Fruit fly (Drosophila melanogaster) whole organism, embryonic: Measurements from ENCODE around the gene CG7276.
A peak's percentile ranks its signal among the peaks of the same experiment; 100 is the strongest.

Experiments used
- Bgb ChIP-seq: fragments of 200-800 bp; sonication (Bioruptor generic); IDR thresholded peaks from 2 replicates; pipeline ENCODE4 v1.3.6; 2022; ENCODE audit warnings: missing biosample characterization, missing genetic modification characterization; ENCODE audit not compliant: partially characterized antibody
- Blimp-1 ChIP-seq: fragments of 200-800 bp; sonication (Bioruptor generic); optimal IDR thresholded peaks from 3 replicates; lab custom pipeline; 2018; ENCODE audit warnings: missing biosample characterization, missing genetic modification characterization, mild to moderate bottlenecking, moderate library complexity, missing genetic modification reagents
- BtbVII ChIP-seq: fragments of 200-800 bp; sonication (Bioruptor generic); optimal IDR thresholded peaks from 3 replicates; lab custom pipeline; 2017; ENCODE audit warnings: missing biosample characterization, mild to moderate bottlenecking, missing genetic modification characterization
- CG10431 ChIP-seq: fragments of 200-800 bp; sonication (Bioruptor generic); optimal IDR thresholded peaks from 3 replicates; lab custom pipeline; 2018; ENCODE audit warnings: missing biosample characterization, mild to moderate bottlenecking, missing genetic modification characterization
- CG10654 ChIP-seq: fragments of 200-800 bp; sonication (Bioruptor generic); optimal IDR thresholded peaks from 2 replicates; lab custom pipeline; 2016; ENCODE audit warnings: missing biosample characterization, missing genetic modification characterization
- CG11247 ChIP-seq: fragments of 200-800 bp; sonication (Bioruptor generic); IDR thresholded peaks from 2 replicates; pipeline ENCODE4 v1.3.6; 2022; ENCODE audit warnings: missing biosample characterization, missing genetic modification characterization
- CG12071 ChIP-seq: fragments of 200-800 bp; sonication (Bioruptor generic); optimal IDR thresholded peaks from 3 replicates; lab custom pipeline; 2018; ENCODE audit warnings: missing biosample characterization, mild to moderate bottlenecking, missing genetic modification characterization
- CG12104 ChIP-seq: fragments of 200-800 bp; sonication (Bioruptor generic); optimal IDR thresholded peaks from 3 replicates; lab custom pipeline; 2016; ENCODE audit warnings: missing biosample characterization, missing genetic modification characterization
- CG12155 ChIP-seq: fragments of 200-800 bp; sonication (Bioruptor generic); optimal IDR thresholded peaks from 3 replicates; lab custom pipeline; 2016; ENCODE audit warnings: missing biosample characterization, missing genetic modification characterization
- CG13287 ChIP-seq: fragments of 200-800 bp; sonication (Bioruptor generic); IDR thresholded peaks from 2 replicates; pipeline ENCODE4 v1.3.6; 2022; ENCODE audit warnings: missing biosample characterization, missing genetic modification characterization; ENCODE audit not compliant: partially characterized antibody
- CG13775 ChIP-seq: fragments of 200-800 bp; sonication (Bioruptor generic); optimal IDR thresholded peaks from 3 replicates; lab custom pipeline; 2017; ENCODE audit warnings: missing biosample characterization, mild to moderate bottlenecking, missing genetic modification characterization
- CG14667 ChIP-seq: fragments of 200-800 bp; sonication (Bioruptor generic); IDR thresholded peaks from 2 replicates; pipeline ENCODE4 v1.3.6; 2022; ENCODE audit warnings: missing biosample characterization, missing genetic modification characterization
- CG31224 ChIP-seq: fragments of 200-800 bp; sonication (Bioruptor generic); IDR thresholded peaks from 2 replicates; pipeline ENCODE4 v1.3.6; 2022; ENCODE audit warnings: missing biosample characterization, missing genetic modification characterization
- CG3163 ChIP-seq: fragments of 200-800 bp; sonication (Bioruptor generic); optimal IDR thresholded peaks from 3 replicates; lab custom pipeline; 2016; ENCODE audit warnings: missing biosample characterization, missing genetic modification characterization
- CG34224 ChIP-seq: fragments of 200-800 bp; sonication (Bioruptor generic); IDR thresholded peaks from 3 replicates; pipeline ENCODE4 v1.3.6; 2022; ENCODE audit warnings: missing biosample characterization, missing genetic modification characterization; ENCODE audit not compliant: partially characterized antibody
- CG4854 ChIP-seq: fragments of 200-800 bp; sonication (Bioruptor generic); optimal IDR thresholded peaks from 2 replicates; lab custom pipeline; 2016; ENCODE audit warnings: missing biosample characterization, missing genetic modification characterization, inconsistent platforms
- CG7786 ChIP-seq: fragments of 200-800 bp; sonication (Bioruptor generic); optimal IDR thresholded peaks from 2 replicates; lab custom pipeline; 2016; ENCODE audit warnings: missing biosample characterization, missing genetic modification characterization
- CG7839 ChIP-seq: fragments of 200-800 bp; sonication (Bioruptor generic); optimal IDR thresholded peaks from 3 replicates; lab custom pipeline; 2018; ENCODE audit warnings: missing biosample characterization, mild to moderate bottlenecking, missing genetic modification characterization, moderate library complexity
- CG8290 ChIP-seq, 3 experiments: fragments of 200-800 bp; sonication (Bioruptor generic); optimal IDR thresholded peaks; 2 replicates each; lab custom pipeline; 2016 to 2019; ENCODE audit warnings: missing biosample characterization in 3 of 3, missing genetic modification characterization in 3 of 3, mild to moderate bottlenecking in 2 of 3, moderate library complexity in 1 of 3
- CG8765 ChIP-seq: fragments of 200-800 bp; sonication (Bioruptor generic); IDR thresholded peaks from 2 replicates; pipeline ENCODE4 v1.3.6; 2022; ENCODE audit warnings: missing biosample characterization, missing genetic modification characterization
- Dll ChIP-seq: fragments of 200-800 bp; sonication (Bioruptor generic); IDR thresholded peaks from 4 replicates; pipeline ENCODE4 v1.3.6; 2022; ENCODE audit warnings: missing biosample characterization, missing genetic modification characterization; ENCODE audit not compliant: partially characterized antibody
- Ets65A ChIP-seq: fragments of 200-800 bp; sonication (Bioruptor generic); peaks from one replicate; lab custom pipeline; 2016; ENCODE audit warnings: missing biosample characterization, missing genetic modification characterization
- HLHmδ ChIP-seq: fragments of 200-800 bp; sonication (Bioruptor generic); optimal IDR thresholded peaks from 2 replicates; lab custom pipeline; 2018; ENCODE audit warnings: missing biosample characterization, mild to moderate bottlenecking, missing genetic modification characterization, moderate library complexity
- Hr39 ChIP-seq: fragments of >200 bp; optimal IDR thresholded peaks from 2 replicates; lab custom pipeline; 2017
- Hr78 ChIP-seq, 2 experiments: fragments of 200-800 bp in 1 of 2; fragments of >200 bp in 1 of 2; sonication (Bioruptor generic) in 1 of 2; optimal IDR thresholded peaks; 2 replicates each; lab custom pipeline; 2017 to 2019; ENCODE audit warnings: missing biosample characterization in 2 of 2, missing genetic modification characterization in 2 of 2, mild to moderate bottlenecking in 1 of 2, moderate library complexity in 1 of 2
- Hsf ChIP-seq: fragments of 200-800 bp; sonication (Bioruptor generic); optimal IDR thresholded peaks from 3 replicates; lab custom pipeline; 2016; ENCODE audit warnings: missing biosample characterization, missing genetic modification characterization
- MTF-1 ChIP-seq: fragments of 200-800 bp; sonication (Bioruptor generic); optimal IDR thresholded peaks from 2 replicates; lab custom pipeline; 2018; ENCODE audit warnings: missing biosample characterization, mild to moderate bottlenecking, missing genetic modification characterization, borderline replicate concordance
- Max ChIP-seq: fragments of 200-800 bp; sonication (Bioruptor generic); optimal IDR thresholded peaks from 2 replicates; lab custom pipeline; 2016; ENCODE audit warnings: missing biosample characterization, mild to moderate bottlenecking, missing genetic modification characterization
- Mes4 ChIP-seq: fragments of 200-800 bp; sonication (Bioruptor generic); optimal IDR thresholded peaks from 2 replicates; lab custom pipeline; 2016; ENCODE audit warnings: missing biosample characterization, missing genetic modification characterization
- NK7.1 ChIP-seq: fragments of 200-800 bp; sonication (Bioruptor generic); optimal IDR thresholded peaks from 3 replicates; lab custom pipeline; 2016; ENCODE audit warnings: missing biosample characterization, missing genetic modification characterization
- Rfx ChIP-seq: fragments of 200-800 bp; sonication (Bioruptor generic); IDR thresholded peaks from 2 replicates; pipeline ENCODE4 v1.3.6; 2022; ENCODE audit warnings: missing biosample characterization, missing genetic modification characterization
- Sry-δ ChIP-seq: fragments of 200-800 bp; sonication (Bioruptor generic); optimal IDR thresholded peaks from 2 replicates; lab custom pipeline; 2016; ENCODE audit warnings: missing biosample characterization, missing genetic modification characterization
- Trl ChIP-seq, 3 experiments: fragments of >200 bp in 2 of 3; fragments of 200-800 bp in 1 of 3; sonication (Bioruptor generic) in 1 of 3; optimal IDR thresholded peaks; 2 replicates in 1 of 3; 3 replicates in 2 of 3; lab custom pipeline; 2016 to 2017; ENCODE audit warnings: missing biosample characterization in 1 of 3, missing genetic modification characterization in 1 of 3
- aop ChIP-seq: fragments of 200-800 bp; sonication (Bioruptor generic); IDR thresholded peaks from 2 replicates; pipeline ENCODE4 v1.3.6; 2022; ENCODE audit warnings: missing biosample characterization, missing genetic modification characterization
- ase ChIP-seq: fragments of 200-800 bp; sonication (Bioruptor generic); IDR thresholded peaks from 3 replicates; pipeline ENCODE4 v1.3.6; 2022; ENCODE audit warnings: missing biosample characterization, missing genetic modification characterization
- az2 ChIP-seq: fragments of 200-800 bp; sonication (Bioruptor generic); optimal IDR thresholded peaks from 3 replicates; lab custom pipeline; 2016; ENCODE audit warnings: missing biosample characterization, missing genetic modification characterization
- en ChIP-seq: fragments of 200-800 bp; sonication (Bioruptor generic); optimal IDR thresholded peaks from 2 replicates; lab custom pipeline; 2016; ENCODE audit warnings: missing biosample characterization, missing genetic modification characterization
- fu2 ChIP-seq: fragments of 200-800 bp; sonication (Bioruptor generic); optimal IDR thresholded peaks from 2 replicates; lab custom pipeline; 2016; ENCODE audit warnings: missing biosample characterization, missing genetic modification characterization
- gsb-n ChIP-seq: fragments of 200-800 bp; sonication (Bioruptor generic); optimal IDR thresholded peaks from 3 replicates; lab custom pipeline; 2018; ENCODE audit warnings: missing biosample characterization, mild to moderate bottlenecking, missing genetic modification characterization
- gt ChIP-seq: fragments of 200-800 bp; sonication (Bioruptor generic); IDR thresholded peaks from 2 replicates; pipeline ENCODE4 v1.3.6; 2022; ENCODE audit warnings: missing biosample characterization, missing genetic modification characterization
- hkb ChIP-seq, 2 experiments: fragments of 200-800 bp in 1 of 2; fragments of >200 bp in 1 of 2; sonication (Bioruptor generic) in 1 of 2; IDR thresholded peaks in 1 of 2; optimal IDR thresholded peaks in 1 of 2; 2 replicates each; pipeline versions ENCODE4 v1.3.6 to Lab custom; 2017 to 2022; ENCODE audit warnings: missing biosample characterization in 1 of 2, missing genetic modification characterization in 1 of 2
- hth ChIP-seq: fragments of >200 bp; optimal IDR thresholded peaks from 2 replicates; lab custom pipeline; 2017; ENCODE audit warnings: inconsistent platforms
- luna ChIP-seq: fragments of 200-800 bp; sonication (Bioruptor generic); optimal IDR thresholded peaks from 2 replicates; lab custom pipeline; 2016; ENCODE audit warnings: missing biosample characterization, missing genetic modification characterization
- pzg ChIP-seq: fragments of 200-800 bp; sonication (Bioruptor generic); optimal IDR thresholded peaks from 3 replicates; lab custom pipeline; 2018; ENCODE audit warnings: missing biosample characterization, mild to moderate bottlenecking, missing genetic modification characterization, moderate library complexity
- repo ChIP-seq: fragments of 200-800 bp; sonication (Bioruptor generic); optimal IDR thresholded peaks from 2 replicates; lab custom pipeline; 2016; ENCODE audit warnings: missing biosample characterization, missing genetic modification characterization
- salm ChIP-seq: fragments of 200-800 bp; sonication (Bioruptor generic); optimal IDR thresholded peaks from 2 replicates; lab custom pipeline; 2018; ENCODE audit warnings: missing biosample characterization, mild to moderate bottlenecking, missing genetic modification characterization
- sens ChIP-seq: fragments of 200-800 bp; sonication (Bioruptor generic); peaks from one replicate; lab custom pipeline; 2016; ENCODE audit warnings: missing biosample characterization, missing genetic modification characterization
- sr ChIP-seq: fragments of 200-800 bp; sonication (Bioruptor generic); IDR thresholded peaks from 3 replicates; pipeline ENCODE4 v1.3.6; 2022; ENCODE audit warnings: missing biosample characterization, missing genetic modification characterization
- tna ChIP-seq: fragments of 200-800 bp; sonication (Bioruptor generic); IDR thresholded peaks from 2 replicates; pipeline ENCODE4 v1.3.6; 2022; ENCODE audit warnings: missing biosample characterization, missing genetic modification characterization; ENCODE audit not compliant: partially characterized antibody
- trem ChIP-seq: fragments of 200-800 bp; optimal IDR thresholded peaks from 3 replicates; lab custom pipeline; 2019; ENCODE audit warnings: missing biosample characterization, mild to moderate bottlenecking, missing genetic modification characterization, moderate library complexity
- usp ChIP-seq: fragments of >200 bp; optimal IDR thresholded peaks from 2 replicates; lab custom pipeline; 2017; ENCODE audit warnings: missing biosample characterization, missing genetic modification characterization

Gene CG7276

DNA sequence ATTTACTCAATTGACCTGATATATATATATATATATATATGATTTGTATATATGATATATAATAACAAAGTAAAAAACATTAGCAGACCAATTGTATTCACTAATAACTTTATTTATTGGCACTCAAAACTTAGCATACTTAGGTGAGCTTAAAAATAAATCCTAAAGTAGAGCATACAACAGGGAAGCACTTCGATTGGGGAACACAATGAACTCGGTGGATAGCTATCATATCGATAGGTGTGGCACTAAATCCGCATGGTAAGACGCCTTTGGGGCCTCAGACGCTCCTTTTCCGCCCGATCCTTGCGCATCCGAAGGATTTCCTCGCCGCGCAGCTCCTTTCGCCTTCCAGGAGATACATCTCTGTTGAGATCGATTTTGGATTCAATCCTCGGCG lies 18.4 kb downstream of the CG7276 start (continued):
- TF ChIP-seq Blimp-1 (GFP tag; lab: Kevin White, UChicago) (no peak), usp (GFP tag; lab: Kevin White, UChicago) (no peak), CG14667 (GFP tag; lab: Robert Waterston, UW) (no peak), Bgb (peak; percentile 34), CG13775 (GFP tag; lab: Kevin White, UChicago) (no peak), hkb (optimal IDR thresholded peaks at IDR 0.05; lab: Kevin White, UChicago) (no peak), hkb (GFP tag; IDR thresholded peaks at IDR 0.05; lab: Robert Waterston, UW) (no peak), NK7.1 (GFP tag; lab: Kevin White, UChicago) (no peak), CG31224 (GFP tag; lab: Robert Waterston, UW) (no peak), Dll (GFP tag; lab: Robert Waterston, UW) (peak; percentile 50; the same call in 1 of the 4 replicates), Max (GFP tag; lab: Kevin White, UChicago) (no peak), Hr39 (lab: Kevin White, UChicago) (no peak), aop (GFP tag; lab: Robert Waterston, UW) (no peak), az2 (GFP tag; lab: Kevin White, UChicago) (no peak), ase (no peak), CG3163 (no peak), sr (GFP tag; lab: Robert Waterston, UW) (no peak), gt (no peak), CG10431 (GFP tag; lab: Kevin White, UChicago) (no peak), Hsf (GFP tag; lab: Kevin White, UChicago) (no peak), CG12104 (GFP tag; lab: Kevin White, UChicago) (no peak), CG13287 (GFP tag; lab: Robert Waterston, UW) (peak; percentile 36; the same call in 1 of the 2 replicates), salm (tag; lab: Kevin White, UChicago) (no peak), BtbVII (GFP tag; lab: Kevin White, UChicago) (no peak), CG4854 (no peak), Ets65A (GFP tag; lab: Kevin White, UChicago) (no peak), pzg (GFP tag; lab: Kevin White, UChicago) (peak; percentile 13), repo (GFP tag; lab: Kevin White, UChicago) (no peak), CG10654 (GFP tag; lab: Kevin White, UChicago) (no peak), CG12071 (no peak), Hr78 (GFP tag; optimal IDR thresholded peaks at IDR 0.05; lab: Kevin White, UChicago) (no peak), Sry-δ (GFP tag; lab: Kevin White, UChicago) (peak; percentile 38), CG7839 (tag; lab: Kevin White, UChicago) (no peak), Trl (optimal IDR thresholded peaks at IDR 0.05; lab: Kevin White, UChicago) (no peak), Trl (GFP tag; optimal IDR thresholded peaks at IDR 0.05; lab: Kevin White, UChicago) (no peak), sens (GFP tag; lab: Kevin White, UChicago) (no peak), luna (GFP tag; lab: Kevin White, UChicago) (no peak), CG12155 (GFP tag; lab: Kevin White, UChicago) (no peak), tna (GFP tag; lab: Robert Waterston, UW) (no peak), CG11247 (GFP tag; lab: Robert Waterston, UW) (no peak), CG8765 (GFP tag; lab: Robert Waterston, UW) (no peak), trem (tag; lab: Kevin White, UChicago) (no peak), Mes4 (GFP tag; lab: Kevin White, UChicago) (no peak), hth (lab: Kevin White, UChicago) (no peak), fu2 (no peak), gsb-n (tag; lab: Kevin White, UChicago) (no peak), CG7786 (no peak), HLHmδ (GFP tag; lab: Kevin White, UChicago) (no peak), CG34224 (peak; percentile 43; the same call in 2 of the 3 replicates), Rfx (GFP tag; lab: Robert Waterston, UW) (0 out of 2 replicates have a peak, but pooled peaks have one; percentile 25), CG8290 (GFP tag; optimal IDR thresholded peaks at IDR 0.05; lab: Kevin White, UChicago) (no peak), CG8290 (tag; optimal IDR thresholded peaks at IDR 0.05; lab: Kevin White, UChicago) (peak in 1 of 2 experiments; percentile 10), MTF-1 (GFP tag; lab: Kevin White, UChicago) (no peak), en (GFP tag; lab: Kevin White, UChicago) (no peak)
